Worm (Caenorhabditis elegans) whole organism, L4/young adult: ENCODE data around the gene iscu-1.

Experiments
- W03F9.2 ChIP-seq: fragments of 150-350 bp; optimal IDR thresholded peaks from 2 replicates; lab custom pipeline; 2014; ENCODE audit warnings: missing biosample characterization, missing genetic modification characterization
- dao-5 ChIP-seq: sonication (generic microtip); optimal IDR thresholded peaks from 2 replicates; lab custom pipeline; 2016; ENCODE audit warnings: missing genotype, missing genetic modification characterization, moderate library complexity, missing compliant biosample characterization
- him-1 ChIP-seq: sonication (generic microtip); optimal IDR thresholded peaks from 2 replicates; lab custom pipeline; 2016; ENCODE audit warnings: missing genotype, missing genetic modification reagents, missing genetic modification characterization, missing compliant biosample characterization

DNA sequence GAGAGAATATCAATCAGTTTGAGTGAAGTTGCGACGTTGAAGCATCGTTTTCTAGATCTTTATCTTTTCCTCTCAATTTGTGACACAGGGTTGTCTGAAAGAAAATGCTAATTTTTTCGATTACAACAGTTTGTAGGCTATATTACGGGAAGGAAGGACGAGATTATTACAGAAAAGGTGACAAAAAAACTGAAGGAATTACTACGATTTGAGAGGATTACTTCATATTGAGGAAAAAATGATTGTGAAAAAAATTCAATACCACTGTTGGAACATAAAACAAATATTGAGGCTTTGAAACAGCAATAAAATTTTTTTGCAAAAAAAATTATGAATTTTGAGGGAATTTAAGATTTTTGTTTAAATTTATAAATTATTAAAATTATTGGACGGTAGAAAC lies 24.0 kb downstream of the iscu-1 start, which contains the start of gene Y45F10D.14:
- TF ChIP-seq dao-5 (tag; lab: Kevin White, UChicago) (no peak), him-1 (no peak), W03F9.2 (no peak)
